Worm (Caenorhabditis elegans): Measurements from ENCODE around the gene srbc-41.

The srbc-41 gene

DNA sequence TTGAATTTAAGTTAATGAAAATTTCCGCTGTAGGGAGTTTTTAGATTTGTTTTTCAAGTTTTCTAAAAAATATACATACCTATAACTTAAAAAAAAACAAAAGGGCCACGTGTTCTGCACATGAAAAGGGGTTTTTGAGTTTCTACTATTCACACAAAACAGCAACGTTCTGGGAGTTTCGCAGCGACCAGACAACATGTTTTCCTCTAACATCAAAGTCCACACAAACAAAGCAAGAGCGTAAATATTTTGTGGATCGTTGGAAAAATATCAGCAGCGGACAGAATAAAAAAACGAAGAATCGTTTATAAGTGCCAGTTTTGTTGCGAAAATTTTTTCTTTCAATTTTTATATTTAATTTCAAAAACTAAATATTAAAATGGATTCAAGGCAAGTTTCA is 29.3 kb upstream of the srbc-41 start, which contains the start of gene alh-2:
Gene alh-2 (plus strand): TSS at position 284 of the 400 bp plus-strand sequence.
- no peak for TF ChIP-seq unc-62 (GFP tag; optimal IDR thresholded peaks at IDR 0.05)
- TF ChIP-seq nhr-47 (tag; optimal IDR thresholded peaks at IDR 0.05): no peak
- TF ChIP-seq egl-27 (tag; optimal IDR thresholded peaks at IDR 0.05): no peak
- TF ChIP-seq ceh-63 (GFP tag; optimal IDR thresholded peaks at IDR 0.05): no peak
- TF ChIP-seq nhr-12 (tag; optimal IDR thresholded peaks at IDR 0.05): no peak
- no peak for TF ChIP-seq rnt-1 (tag; optimal IDR thresholded peaks at IDR 0.05)
- no peak for TF ChIP-seq nhr-11 (tag; optimal IDR thresholded peaks at IDR 0.05)
- TF ChIP-seq hlh-17 (GFP tag; optimal IDR thresholded peaks at IDR 0.05; ENCODE audit: borderline replicate concordance): no peak
- no peak for TF ChIP-seq tlp-1 (tag; optimal IDR thresholded peaks at IDR 0.05)
- no peak for TF ChIP-seq ceh-82 (tag; optimal IDR thresholded peaks at IDR 0.05)
- TF ChIP-seq irx-1 (tag; optimal IDR thresholded peaks at IDR 0.05): no peak
- TF ChIP-seq efl-1 (optimal IDR thresholded peaks at IDR 0.05): no peak
- no peak for TF ChIP-seq efl-1 (GFP tag; optimal IDR thresholded peaks at IDR 0.05 in 1 of 2)
- TF ChIP-seq fkh-10 (GFP tag; optimal IDR thresholded peaks at IDR 0.05): no peak

DNA sequence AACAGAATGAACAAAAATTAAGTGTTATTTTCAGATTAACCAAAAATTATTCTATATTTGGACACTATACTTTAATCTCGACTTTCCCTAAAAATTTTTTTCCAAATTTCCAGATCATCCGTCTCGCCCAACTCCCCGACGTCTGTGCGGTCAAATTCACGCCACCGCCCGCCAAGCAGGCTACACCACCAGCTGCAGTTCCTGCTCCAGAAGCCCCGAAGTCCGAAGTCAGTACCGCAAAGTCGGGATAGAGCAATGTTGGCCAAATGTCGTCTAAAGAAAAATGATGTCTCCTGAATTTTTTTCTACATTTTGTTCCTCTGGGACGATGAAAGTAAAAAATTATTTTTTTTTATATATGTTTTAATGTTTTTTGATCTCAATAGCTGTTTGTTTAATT is 28.1 kb upstream of the srbc-41 start:
- TF ChIP-seq unc-86 (tag; optimal IDR thresholded peaks at IDR 0.05) (no peak), skn-1 (tag; optimal IDR thresholded peaks at IDR 0.05) (no peak), xbp-1 (tag; optimal IDR thresholded peaks at IDR 0.05) (no peak), nhr-20 (tag; optimal IDR thresholded peaks at IDR 0.05) (no peak), Y116A8C.19 (tag; optimal IDR thresholded peaks at IDR 0.05; ENCODE audit: borderline replicate concordance) (no peak), lsy-2 (tag; optimal IDR thresholded peaks at IDR 0.05) (no peak), vab-15 (tag; optimal IDR thresholded peaks at IDR 0.05) (no peak), grh-1 (GFP tag; IDR thresholded peaks at IDR 0.05) (no peak), mef-2 (tag; optimal IDR thresholded peaks at IDR 0.05) (no peak), ztf-11 (tag; optimal IDR thresholded peaks at IDR 0.05) (no peak), pax-3 (tag; optimal IDR thresholded peaks at IDR 0.05) (no peak), nhr-76 (tag; optimal IDR thresholded peaks at IDR 0.05) (no peak), fkh-4 (tag; optimal IDR thresholded peaks at IDR 0.05; ENCODE audit: borderline replicate concordance) (no peak), C16A3.4 (tag; optimal IDR thresholded peaks at IDR 0.05) (no peak), egl-13 (tag; optimal IDR thresholded peaks at IDR 0.05) (no peak)

DNA sequence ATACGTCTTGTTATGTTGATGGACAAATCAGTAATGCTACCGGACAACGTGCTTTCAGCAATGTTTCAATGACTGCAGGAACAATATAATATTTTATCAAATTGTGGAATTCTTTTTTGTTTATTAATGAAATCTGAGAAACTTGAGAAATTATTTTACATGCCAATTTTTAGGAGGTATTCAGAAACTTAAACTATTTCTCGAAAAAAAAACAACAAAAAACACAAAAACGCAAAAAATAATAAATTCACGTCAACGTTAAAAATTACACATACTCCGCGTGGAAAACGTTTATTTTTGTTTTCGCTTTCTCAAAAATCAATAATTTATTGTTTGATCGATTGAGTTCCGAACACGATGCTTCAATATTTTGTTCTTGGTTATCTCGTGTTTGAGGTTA is 27.6 kb upstream of the srbc-41 start, which contains the start of gene Y46H3D.1:
Gene Y46H3D.1 (plus strand): TSS at position 301 of the 400 bp plus-strand sequence.
- no peak for TF ChIP-seq tbx-2 (tag; optimal IDR thresholded peaks at IDR 0.05)
- TF ChIP-seq dsc-1 (tag; optimal IDR thresholded peaks at IDR 0.05): no peak
- TF ChIP-seq ets-5 (GFP tag; IDR thresholded peaks at IDR 0.05): no peak
- TF ChIP-seq alr-1 (tag; optimal IDR thresholded peaks at IDR 0.05; ENCODE audit: borderline replicate concordance): no peak
- no peak for TF ChIP-seq mef-2 (tag; optimal IDR thresholded peaks at IDR 0.05)
- no peak for TF ChIP-seq nhr-12 (tag; optimal IDR thresholded peaks at IDR 0.05)
- no peak for TF ChIP-seq lin-15B (tag; optimal IDR thresholded peaks at IDR 0.05)
- TF ChIP-seq ztf-11 (tag; optimal IDR thresholded peaks at IDR 0.05): no peak
- TF ChIP-seq sox-4 (tag; optimal IDR thresholded peaks at IDR 0.05): no peak
- no peak for TF ChIP-seq zag-1 (tag; optimal IDR thresholded peaks at IDR 0.05)

DNA sequence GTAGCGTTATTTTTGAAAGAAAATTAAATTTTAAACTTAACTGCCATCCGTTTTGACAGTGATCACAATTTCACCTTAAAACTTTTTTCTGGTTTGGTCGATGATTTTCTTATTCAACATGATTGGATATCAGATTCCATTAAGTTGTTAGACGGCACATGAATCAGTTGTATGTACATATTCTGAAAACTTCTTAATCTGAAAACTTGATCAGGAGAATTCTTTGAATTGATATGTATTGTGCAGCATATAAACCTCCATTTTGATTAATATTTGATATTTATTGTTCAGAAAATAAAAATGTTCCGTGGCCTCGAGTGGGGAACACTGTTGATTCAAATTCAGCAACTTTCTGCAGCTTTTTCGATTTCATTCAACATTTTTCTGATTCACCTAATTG is 25.4 kb upstream of the srbc-41 start, which contains the start of gene str-221:
Gene str-221 (plus strand): TSS at position 301 of the 400 bp plus-strand sequence.
- TF ChIP-seq mdl-1 (tag; optimal IDR thresholded peaks at IDR 0.05) (no peak), Y116A8C.19 (tag; optimal IDR thresholded peaks at IDR 0.05; ENCODE audit: borderline replicate concordance) (no peak), unc-130 (tag; optimal IDR thresholded peaks at IDR 0.05) (no peak), mab-9 (GFP tag; IDR thresholded peaks at IDR 0.05) (no peak), lin-14 (GFP tag; optimal IDR thresholded peaks at IDR 0.05) (no peak), lsy-2 (tag; optimal IDR thresholded peaks at IDR 0.05) (no peak), pag-3 (tag; optimal IDR thresholded peaks at IDR 0.05; ENCODE audit: borderline replicate concordance, insufficient read depth) (no peak), nhr-11 (tag; optimal IDR thresholded peaks at IDR 0.05) (no peak), elt-3 (tag; optimal IDR thresholded peaks at IDR 0.05) (no peak), tlp-1 (tag; optimal IDR thresholded peaks at IDR 0.05) (no peak), lin-39 (tag; optimal IDR thresholded peaks at IDR 0.05) (no peak), fkh-4 (tag; optimal IDR thresholded peaks at IDR 0.05; ENCODE audit: borderline replicate concordance) (no peak)
